Worm (Caenorhabditis elegans) whole organism, mixed stage, embryonic: ENCODE data around the gene F52C6.4.

ENCODE experiments used
- ceh-83 ChIP-seq: fragments of 200-800 bp; sonication (Bioruptor generic); optimal IDR thresholded peaks from 2 replicates; lab custom pipeline; 2018; ENCODE audit warnings: mild to moderate bottlenecking, missing genetic modification characterization, missing compliant biosample characterization
- drap-1 ChIP-seq: fragments of 200-800 bp; sonication (Bioruptor generic); optimal IDR thresholded peaks from 3 replicates; lab custom pipeline; 2018; ENCODE audit warnings: mild to moderate bottlenecking, missing genetic modification characterization, missing compliant biosample characterization
- elt-1 ChIP-seq: sonication (generic microtip); optimal IDR thresholded peaks from 2 replicates; lab custom pipeline; 2017; ENCODE audit warnings: missing genetic modification characterization, mild to moderate bottlenecking, missing compliant biosample characterization, antibody characterized with exemption, moderate library complexity, borderline replicate concordance; ENCODE audit not compliant: insufficient read depth
- flh-1 ChIP-seq: fragments of 200-800 bp; sonication (Bioruptor generic); optimal IDR thresholded peaks from 2 replicates; lab custom pipeline; 2018; ENCODE audit warnings: mild to moderate bottlenecking, missing genetic modification characterization, moderate library complexity, missing compliant biosample characterization
- lin-13 ChIP-seq: fragments of 150-350 bp; optimal IDR thresholded peaks from 2 replicates; lab custom pipeline; 2014; ENCODE audit warnings: missing biosample characterization, missing genetic modification characterization
- lin-32 ChIP-seq: fragments of 200-800 bp; sonication (Bioruptor generic); optimal IDR thresholded peaks from 2 replicates; lab custom pipeline; 2018; ENCODE audit warnings: mild to moderate bottlenecking, missing genetic modification characterization, missing compliant biosample characterization
- lsy-2 ChIP-seq: fragments of 150-350 bp; optimal IDR thresholded peaks from 2 replicates; lab custom pipeline; 2014; ENCODE audit warnings: missing biosample characterization, missing genetic modification characterization
- nhr-76 ChIP-seq: sonication (generic microtip); optimal IDR thresholded peaks from 2 replicates; lab custom pipeline; 2017; ENCODE audit warnings: missing biosample characterization, missing genetic modification characterization
- pha-4 ChIP-seq: fragments of 150-350 bp; optimal IDR thresholded peaks from 2 replicates; lab custom pipeline; 2018; ENCODE audit warnings: missing biosample characterization, missing genetic modification reagents, missing genetic modification characterization
- sem-2 ChIP-seq: fragments of 200-800 bp; sonication (Bioruptor generic); optimal IDR thresholded peaks from 2 replicates; lab custom pipeline; 2018; ENCODE audit warnings: mild to moderate bottlenecking, missing genetic modification characterization, missing compliant biosample characterization
- snpc-4 ChIP-seq: fragments of 150-350 bp; optimal IDR thresholded peaks from 2 replicates; lab custom pipeline; 2014; ENCODE audit warnings: missing biosample characterization, missing genetic modification characterization
- sptf-1 ChIP-seq: sonication (generic microtip); optimal IDR thresholded peaks from 2 replicates; lab custom pipeline; 2017; ENCODE audit warnings: mild to moderate bottlenecking, missing genetic modification characterization, moderate library complexity, missing compliant biosample characterization
- unc-62 ChIP-seq: fragments of 150-350 bp; optimal IDR thresholded peaks from 2 replicates; lab custom pipeline; 2014; ENCODE audit warnings: missing biosample characterization, missing genetic modification reagents, missing genetic modification characterization
- ztf-11 ChIP-seq: fragments of 150-350 bp; optimal IDR thresholded peaks from 2 replicates; lab custom pipeline; 2014; ENCODE audit warnings: missing biosample characterization, missing genetic modification characterization

- TF ChIP-seq sem-2 (GFP tag; lab: Kevin White, UChicago): no peak
- TF ChIP-seq drap-1 (GFP tag; lab: Kevin White, UChicago): no peak
- TF ChIP-seq snpc-4 (tag; lab: Kevin White, UChicago): no peak
- TF ChIP-seq elt-1 (tag; lab: Kevin White, UChicago): no peak
- no peak for TF ChIP-seq sptf-1 (tag; lab: Kevin White, UChicago)
- no peak for TF ChIP-seq lsy-2 (tag; lab: Kevin White, UChicago)
- no peak for TF ChIP-seq pha-4 (tag; lab: Kevin White, UChicago)
- TF ChIP-seq nhr-76 (tag; lab: Kevin White, UChicago): no peak
- no peak for TF ChIP-seq ceh-83
- TF ChIP-seq lin-13 (tag; lab: Kevin White, UChicago): no peak
- TF ChIP-seq unc-62: no peak
- no peak for TF ChIP-seq flh-1 (GFP tag; lab: Kevin White, UChicago)
- no peak for TF ChIP-seq ztf-11
- TF ChIP-seq lin-32 (GFP tag; lab: Kevin White, UChicago): no peak
Measured at ce11 chrII:1882705-1883104, 40.2 kb upstream of the F52C6.4 start, which contains the start of gene math-5.
